Worm (Caenorhabditis elegans) whole organism, L4/young adult: Measurements from ENCODE around the gene F48G7.13.

Source experiments
- W03F9.2 ChIP-seq: fragments of 150-350 bp; optimal IDR thresholded peaks from 2 replicates; lab custom pipeline; 2014; ENCODE audit warnings: missing biosample characterization, missing genetic modification characterization
- dao-5 ChIP-seq: sonication (generic microtip); optimal IDR thresholded peaks from 2 replicates; lab custom pipeline; 2016; ENCODE audit warnings: missing genotype, missing genetic modification characterization, moderate library complexity, missing compliant biosample characterization
- him-1 ChIP-seq: sonication (generic microtip); optimal IDR thresholded peaks from 2 replicates; lab custom pipeline; 2016; ENCODE audit warnings: missing genotype, missing genetic modification reagents, missing genetic modification characterization, missing compliant biosample characterization

DNA sequence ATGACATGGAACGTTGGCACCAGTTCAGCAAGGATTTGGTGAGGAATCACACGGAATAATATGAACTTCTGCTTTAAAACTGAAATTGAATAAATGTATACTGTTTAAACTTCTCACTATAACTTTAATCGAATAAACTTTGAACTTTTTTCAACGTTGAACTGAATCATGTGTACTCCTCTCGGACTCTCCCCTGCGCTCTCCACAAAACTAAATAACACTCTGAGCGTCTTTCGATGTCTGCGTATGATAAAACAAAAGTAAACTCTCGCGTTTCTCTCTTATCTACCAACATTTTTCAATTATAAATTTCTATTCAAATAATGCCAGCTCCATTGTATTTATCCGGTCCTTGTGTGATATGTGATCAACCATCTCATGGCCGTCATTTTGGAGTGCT, 16.5 kb downstream of the F48G7.13 start:
- TF ChIP-seq him-1 (tag; lab: Kevin White, UChicago) (no peak), dao-5 (no peak), W03F9.2 (tag; lab: Kevin White, UChicago) (no peak)
